Worm (Caenorhabditis elegans) whole organism, early embryonic: Measurements from ENCODE around the gene ama-1.

Source experiments
- pes-1 ChIP-seq: fragments of 200-800 bp; sonication (Bioruptor generic); IDR thresholded peaks from 2 replicates; pipeline ENCODE4 v1.3.6; 2022; ENCODE audit warnings: missing genetic modification reagents, missing genetic modification characterization, missing compliant biosample characterization
- sea-1 ChIP-seq: fragments of 200-800 bp; sonication (Bioruptor generic); conservative IDR thresholded peaks from 2 replicates; pipeline ENCODE4 v1.3.6; 2022; ENCODE audit warnings: missing genetic modification characterization, missing compliant biosample characterization

ce11 chrIV:4259433-4259832, 11.6 kb downstream of the ama-1 start:
- TF ChIP-seq pes-1 (no peak), sea-1 (GFP tag; lab: Robert Waterston, UW) (no peak)
